Worm (Caenorhabditis elegans): ENCODE results near the gene ZK829.9.

DNA sequence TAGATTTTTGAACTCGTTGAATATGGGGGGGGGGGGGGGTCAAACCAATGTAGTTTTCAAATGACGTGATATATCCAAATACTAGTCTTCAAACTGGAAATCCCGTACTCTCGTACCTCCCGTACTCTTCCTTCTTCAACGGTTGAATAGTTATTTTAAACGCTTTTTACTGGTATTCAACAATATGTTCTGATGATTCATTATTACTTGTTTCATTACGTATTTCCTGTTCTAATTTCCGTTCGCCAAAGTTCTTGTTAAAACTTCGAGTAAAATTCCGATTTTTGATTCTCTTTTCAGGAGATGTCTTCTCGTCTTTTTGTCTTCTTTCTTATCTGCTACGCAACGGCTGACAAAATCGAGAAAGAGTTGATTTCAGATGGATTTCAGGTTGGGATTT lies 39.8 kb upstream of the ZK829.9 start, which contains the start of gene nhx-9:
- TF ChIP-seq nhr-11 (tag; optimal IDR thresholded peaks at IDR 0.05): no peak
- no peak for TF ChIP-seq mdl-1 (tag; optimal IDR thresholded peaks at IDR 0.05)
- TF ChIP-seq unc-39 (tag; optimal IDR thresholded peaks at IDR 0.05): no peak

Measured in whole organism, L2 larva.